Worm (Caenorhabditis elegans) whole organism, L4 larva: ENCODE results near the gene F18C5.10.
A peak's percentile ranks its signal among the peaks of the same experiment; 100 is the strongest.

Source experiments
- F26F4.8 ChIP-seq: fragments of 200-800 bp; sonication (Bioruptor generic); conservative IDR thresholded peaks from 2 replicates; pipeline ENCODE4 v1.3.6; 2022; ENCODE audit warnings: missing genetic modification characterization, missing compliant biosample characterization
- T26A8.4 ChIP-seq: fragments of 200-800 bp; sonication (Bioruptor generic); IDR thresholded peaks from 2 replicates; pipeline ENCODE4 v1.3.6; 2022; ENCODE audit warnings: missing genetic modification characterization, missing compliant biosample characterization
- ZK546.5 ChIP-seq, 2 experiments: sonication (generic microtip); optimal IDR thresholded peaks; 2 replicates each; lab custom pipeline; 2017; ENCODE audit warnings: missing biosample characterization in 2 of 2, missing genetic modification characterization in 2 of 2
- aha-1 ChIP-seq: fragments of 150-350 bp; peaks from one replicate; lab custom pipeline; 2014; ENCODE audit warnings: missing biosample characterization, missing genetic modification characterization
- aly-2 ChIP-seq: sonication (generic microtip); optimal IDR thresholded peaks from 2 replicates; lab custom pipeline; 2018; ENCODE audit warnings: missing biosample characterization, missing genetic modification characterization
- arid-1 ChIP-seq: fragments of 200-800 bp; sonication (Bioruptor generic); conservative IDR thresholded peaks from 2 replicates; pipeline ENCODE4 v1.3.6; 2022; ENCODE audit warnings: missing genetic modification reagents, missing genetic modification characterization, missing compliant biosample characterization
- ceh-62 ChIP-seq: sonication (generic microtip); optimal IDR thresholded peaks from 2 replicates; lab custom pipeline; 2017; ENCODE audit warnings: missing biosample characterization, missing genetic modification characterization
- ces-1 ChIP-seq: fragments of 150-350 bp; sonication (generic microtip); optimal IDR thresholded peaks from 4 replicates; lab custom pipeline; 2014; ENCODE audit warnings: missing biosample characterization, missing genetic modification reagents, missing genetic modification characterization
- daf-16 ChIP-seq, 3 experiments: sonication (generic microtip); optimal IDR thresholded peaks; 2 replicates each; lab custom pipeline; 2016 to 2017; ENCODE audit warnings: missing genetic modification characterization in 3 of 3, missing genetic modification reagents in 3 of 3, mild to moderate bottlenecking in 2 of 3, missing compliant biosample characterization in 2 of 3, missing biosample characterization in 1 of 3, moderate library complexity in 1 of 3
- daf-19 ChIP-seq: fragments of 200-800 bp; sonication (Bioruptor generic); conservative IDR thresholded peaks from 2 replicates; pipeline ENCODE4 v1.3.6; 2022; ENCODE audit warnings: missing genetic modification characterization, missing compliant biosample characterization
- duxl-1 ChIP-seq: sonication (generic microtip); optimal IDR thresholded peaks from 2 replicates; lab custom pipeline; 2016; ENCODE audit warnings: mild to moderate bottlenecking, missing genetic modification characterization, moderate library complexity, missing compliant biosample characterization; ENCODE audit not compliant: poor library complexity
- hif-1 ChIP-seq, 2 experiments: sonication (generic microtip); optimal IDR thresholded peaks; 2 replicates each; lab custom pipeline; 2016 to 2017; ENCODE audit warnings: missing compliant biosample characterization in 2 of 2, missing genetic modification characterization in 2 of 2, missing genetic modification reagents in 2 of 2, missing genotype in 2 of 2, mild to moderate bottlenecking in 1 of 2
- hlh-11 ChIP-seq: fragments of 200-800 bp; sonication (Bioruptor generic); optimal IDR thresholded peaks from 2 replicates; lab custom pipeline; 2018; ENCODE audit warnings: mild to moderate bottlenecking, missing genetic modification characterization, missing compliant biosample characterization
- lin-38 ChIP-seq: fragments of 200-800 bp; sonication (Bioruptor generic); IDR thresholded peaks from 2 replicates; pipeline ENCODE4 v1.3.6; 2022; ENCODE audit warnings: missing genetic modification reagents, missing genetic modification characterization, missing compliant biosample characterization
- mdt-29 ChIP-seq: fragments of 200-800 bp; sonication (Bioruptor generic); IDR thresholded peaks from 2 replicates; pipeline ENCODE4 v1.3.6; 2022; ENCODE audit warnings: missing genetic modification reagents, missing genetic modification characterization, missing compliant biosample characterization
- mep-1 ChIP-seq: fragments of 150-350 bp; sonication (generic microtip); optimal IDR thresholded peaks from 3 replicates; lab custom pipeline; 2014; ENCODE audit warnings: missing biosample characterization, missing genetic modification characterization
- nhr-10 ChIP-seq: fragments of 150-350 bp; optimal IDR thresholded peaks from 2 replicates; lab custom pipeline; 2014; ENCODE audit warnings: missing biosample characterization, missing genetic modification characterization
- nhr-102 ChIP-seq: sonication (generic microtip); optimal IDR thresholded peaks from 2 replicates; lab custom pipeline; 2016; ENCODE audit warnings: mild to moderate bottlenecking, missing genetic modification characterization, moderate library complexity, missing compliant biosample characterization
- nhr-237 ChIP-seq: sonication (generic microtip); optimal IDR thresholded peaks from 2 replicates; lab custom pipeline; 2017; ENCODE audit warnings: missing biosample characterization, missing genetic modification characterization
- nhr-25 ChIP-seq: sonication (generic microtip); optimal IDR thresholded peaks from 2 replicates; lab custom pipeline; 2017; ENCODE audit warnings: missing genetic modification characterization, mild to moderate bottlenecking, missing compliant biosample characterization, antibody characterized with exemption, moderate library complexity, borderline replicate concordance; ENCODE audit not compliant: insufficient read depth
- nhr-48 ChIP-seq: sonication (generic microtip); optimal IDR thresholded peaks from 2 replicates; lab custom pipeline; 2016; ENCODE audit warnings: mild to moderate bottlenecking, missing genetic modification characterization, missing compliant biosample characterization
- nhr-76 ChIP-seq: fragments of 150-350 bp; optimal IDR thresholded peaks from 2 replicates; lab custom pipeline; 2014; ENCODE audit warnings: missing biosample characterization, missing genetic modification characterization
- pha-4 ChIP-seq, 2 experiments: fragments of 150-350 bp in 1 of 2; fragments of 200-800 bp in 1 of 2; sonication (Bioruptor generic) in 1 of 2; IDR thresholded peaks in 1 of 2; optimal IDR thresholded peaks in 1 of 2; 2 replicates each; pipeline versions ENCODE4 v1.3.6 to Lab custom; 2014 to 2022; ENCODE audit warnings: missing genetic modification characterization in 2 of 2, missing genetic modification reagents in 2 of 2, missing biosample characterization in 1 of 2, missing compliant biosample characterization in 1 of 2
- php-3 ChIP-seq: fragments of 200-800 bp; sonication (Bioruptor generic); IDR thresholded peaks from 2 replicates; pipeline ENCODE4 v1.3.6; 2022; ENCODE audit warnings: missing genetic modification reagents, missing genetic modification characterization, missing compliant biosample characterization
- rbr-2 ChIP-seq: sonication (generic microtip); optimal IDR thresholded peaks from 2 replicates; lab custom pipeline; 2016; ENCODE audit warnings: missing genotype, missing genetic modification characterization, missing compliant biosample characterization
- spr-1 ChIP-seq: sonication (generic microtip); optimal IDR thresholded peaks from 2 replicates; lab custom pipeline; 2016; ENCODE audit warnings: mild to moderate bottlenecking, missing genetic modification characterization, missing compliant biosample characterization
- spr-3 ChIP-seq: fragments of 200-800 bp; sonication (Bioruptor generic); optimal IDR thresholded peaks from 2 replicates; lab custom pipeline; 2018; ENCODE audit warnings: mild to moderate bottlenecking, missing genetic modification characterization, missing compliant biosample characterization
- tag-97 ChIP-seq: fragments of 200-800 bp; sonication (Bioruptor generic); IDR thresholded peaks from 2 replicates; pipeline ENCODE4 v1.3.6; 2022; ENCODE audit warnings: missing genetic modification characterization, missing compliant biosample characterization
- unc-130 ChIP-seq: sonication (generic microtip); optimal IDR thresholded peaks from 2 replicates; lab custom pipeline; 2016; ENCODE audit warnings: missing genetic modification reagents, missing genetic modification characterization, missing compliant biosample characterization
- unc-62 ChIP-seq, 3 experiments: fragments of 150-350 bp in 1 of 3; sonication (generic microtip); optimal IDR thresholded peaks in 2 of 3; peaks in 1 of 3; 1 replicate in 1 of 3; 2 replicates in 2 of 3; lab custom pipeline; 2014 to 2017; ENCODE audit warnings: missing biosample characterization in 3 of 3, missing genetic modification characterization in 3 of 3, missing genetic modification reagents in 3 of 3, missing genotype in 1 of 3
- vab-7 ChIP-seq: fragments of 200-800 bp; sonication (Bioruptor generic); IDR thresholded peaks from 2 replicates; pipeline ENCODE4 v1.3.6; 2022; ENCODE audit warnings: missing genetic modification reagents, missing genetic modification characterization, missing compliant biosample characterization
- zfp-3 ChIP-seq: fragments of 200-800 bp; sonication (Bioruptor generic); conservative IDR thresholded peaks from 2 replicates; pipeline ENCODE4 v1.3.6; 2022; ENCODE audit warnings: missing genetic modification reagents, missing genetic modification characterization, missing compliant biosample characterization

Gene F18C5.10

DNA sequence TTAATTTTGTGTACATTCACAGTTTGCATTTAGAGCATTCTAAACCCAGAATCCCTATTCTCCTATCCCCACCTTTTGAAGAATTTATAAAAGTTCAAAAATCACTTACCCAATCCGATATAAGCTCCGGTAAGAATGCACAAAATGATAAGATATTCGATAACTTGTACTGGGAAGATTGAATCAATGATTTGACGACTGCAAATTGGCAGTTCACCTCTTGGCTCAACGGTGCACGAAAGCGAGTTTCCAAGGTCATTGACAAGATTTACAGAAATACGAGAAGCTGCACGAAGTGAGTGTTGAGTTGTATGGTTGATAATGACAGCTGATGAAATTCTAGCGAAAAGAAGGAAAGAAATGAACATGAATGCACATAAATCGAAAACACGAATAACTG lies 953 bp downstream of the F18C5.10 start:
- TF ChIP-seq ceh-62 (tag; lab: Kevin White, UChicago) (no peak), unc-62 (GFP tag; optimal IDR thresholded peaks at IDR 0.05 in 1 of 2; lab: Kevin White, UChicago) (peak in 1 of 2 experiments; percentile 67), unc-62 (tag; optimal IDR thresholded peaks at IDR 0.05; lab: Kevin White, UChicago) (no peak), aha-1 (tag; lab: Kevin White, UChicago) (peak; percentile 74)

ce11 chrII:6558887-6559286 lies 2.4 kb downstream of the F18C5.10 start:
- TF ChIP-seq aly-2 (tag; lab: Kevin White, UChicago) (no peak), daf-16 (GFP tag; optimal IDR thresholded peaks at IDR 0.05; lab: Kevin White, UChicago) (peak in 1 of 2 experiments; percentile 23), daf-16 (tag; optimal IDR thresholded peaks at IDR 0.05; lab: Kevin White, UChicago) (no peak), F26F4.8 (GFP tag; lab: Robert Waterston, UW) (no peak), zfp-3 (GFP tag; lab: Robert Waterston, UW) (0 out of 2 replicates have a peak, but pooled peaks have one; percentile 15), daf-19 (GFP tag; lab: Robert Waterston, UW) (no peak)

DNA sequence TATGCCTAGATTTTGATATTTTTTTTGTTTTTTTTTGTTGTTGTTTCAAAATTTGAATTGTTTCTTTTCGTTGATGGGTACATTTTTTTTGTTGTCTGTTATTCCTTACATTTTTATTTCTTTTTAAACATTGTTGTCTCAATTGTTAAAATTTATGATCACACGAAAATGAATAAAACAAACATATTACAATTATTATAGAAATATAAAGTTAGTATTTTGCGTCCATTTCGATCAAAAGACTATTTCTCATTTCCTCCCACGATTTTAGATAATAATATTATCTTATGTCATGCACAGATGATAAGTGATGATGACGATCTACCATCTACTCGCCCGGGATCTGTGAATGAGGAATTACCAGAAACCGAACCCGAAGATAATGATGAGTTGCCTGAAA lies 6.6 kb downstream of the F18C5.10 start, which contains the start of gene wrn-1:
TSS of gene wrn-1 (plus strand) at position 301 of the 400 bp plus-strand sequence.
- TF ChIP-seq nhr-76 (no peak), ZK546.5 (tag; optimal IDR thresholded peaks at IDR 0.05; lab: Kevin White, UChicago) (no peak), nhr-237 (tag; lab: Kevin White, UChicago) (no peak), php-3 (GFP tag; lab: Robert Waterston, UW) (no peak), spr-1 (tag; lab: Kevin White, UChicago) (no peak), ces-1 (GFP tag; lab: Kevin White, UChicago) (no peak), rbr-2 (tag; lab: Kevin White, UChicago) (no peak)

DNA sequence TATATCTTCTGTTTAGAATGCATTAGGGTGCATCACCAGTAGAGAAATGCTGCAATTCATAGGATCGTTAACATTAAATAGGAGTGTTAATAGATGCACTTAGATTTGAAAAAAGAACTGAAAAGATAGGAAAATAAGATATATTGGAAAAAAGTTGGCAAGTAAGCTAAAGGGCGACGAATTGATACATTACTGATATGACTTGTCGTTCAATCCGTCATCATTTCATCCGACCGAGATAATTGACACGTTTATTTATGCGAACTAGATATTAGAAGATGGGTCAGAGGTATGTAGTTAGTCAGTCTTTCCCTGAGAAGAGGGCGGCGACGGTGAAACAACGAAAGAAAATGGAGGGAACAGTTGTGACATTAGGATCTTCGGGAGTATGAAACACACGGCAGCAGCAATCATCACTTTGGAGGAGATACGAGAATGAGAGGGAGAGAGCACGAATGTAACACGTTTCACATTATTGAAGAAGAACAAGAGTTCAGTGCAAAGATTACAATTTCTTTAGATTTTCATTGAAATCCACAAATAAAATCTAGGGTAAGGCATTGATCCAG lies 16.3 kb downstream of the F18C5.10 start, which contains the start of gene lron-15:
TSS of gene lron-15 (minus strand) at position 51 of the 569 bp plus-strand sequence.
- TF ChIP-seq nhr-25 (tag; lab: Kevin White, UChicago) (no peak), duxl-1 (tag; lab: Kevin White, UChicago) (no peak), vab-7 (GFP tag; lab: Robert Waterston, UW) (no peak), lin-38 (GFP tag; lab: Robert Waterston, UW) (no peak), nhr-10 (no peak), tag-97 (no peak), pha-4 (GFP tag; IDR thresholded peaks at IDR 0.05; lab: Robert Waterston, UW) (no peak), pha-4 (tag; optimal IDR thresholded peaks at IDR 0.05; lab: Kevin White, UChicago) (no peak), mdt-29 (GFP tag; lab: Robert Waterston, UW) (no peak), T26A8.4 (GFP tag; lab: Robert Waterston, UW) (no peak), nhr-102 (tag; lab: Kevin White, UChicago) (no peak), spr-3 (GFP tag; lab: Kevin White, UChicago) (no peak), daf-19 (GFP tag; lab: Robert Waterston, UW) (no peak), arid-1 (no peak), unc-130 (no peak), nhr-48 (tag; lab: Kevin White, UChicago) (no peak), daf-16 (GFP tag; optimal IDR thresholded peaks at IDR 0.05; lab: Kevin White, UChicago) (no peak), daf-16 (tag; optimal IDR thresholded peaks at IDR 0.05; lab: Kevin White, UChicago) (no peak), hlh-11 (no peak), hif-1 (tag; optimal IDR thresholded peaks at IDR 0.05; lab: Kevin White, UChicago) (no peak), mep-1 (tag; lab: Kevin White, UChicago) (no peak)
